Worm (Caenorhabditis elegans): ENCODE results near the gene Y32H12A.6.

The Y32H12A.6 gene

DNA sequence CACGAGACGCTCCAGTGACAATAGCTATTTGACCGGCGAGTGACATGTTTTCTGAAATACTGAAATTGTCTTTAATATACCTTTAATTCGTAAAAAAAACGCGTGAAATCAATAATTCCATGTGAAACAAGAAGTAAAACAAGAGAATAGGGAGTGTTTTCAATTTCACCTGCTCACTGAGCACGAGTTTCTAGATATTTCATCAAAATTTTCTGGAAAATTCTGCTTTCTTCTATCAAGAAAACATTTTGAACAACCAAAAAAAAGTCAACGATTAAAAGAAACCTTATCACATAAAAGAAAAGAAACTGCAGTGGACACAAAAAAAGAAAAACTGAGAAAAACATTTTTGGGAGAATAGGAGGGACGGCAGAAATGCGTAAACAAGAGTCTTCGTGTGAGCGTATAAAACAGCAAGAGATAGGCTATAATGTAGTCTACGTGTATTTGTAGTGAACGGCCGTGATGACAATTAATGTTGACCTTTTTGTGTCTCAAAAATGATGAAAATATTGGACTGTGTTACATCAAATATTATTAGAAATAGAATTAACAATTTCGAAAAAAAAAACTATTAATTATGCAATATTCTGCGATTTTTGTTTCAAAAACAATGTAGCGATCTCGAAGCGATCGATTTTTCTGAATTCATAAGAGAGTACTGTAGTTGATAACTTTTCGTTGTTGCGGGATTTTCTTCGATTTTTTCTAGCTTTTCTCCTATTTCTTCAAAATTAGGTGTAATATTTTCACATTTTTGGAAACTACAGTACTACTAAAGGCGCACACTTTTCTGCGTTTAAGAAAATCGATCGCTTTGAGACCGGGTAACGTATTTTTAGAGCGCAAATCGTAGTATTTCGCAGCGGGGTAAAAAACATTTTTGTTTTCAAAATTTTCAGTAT, 13.7 kb downstream of the Y32H12A.6 start, which contains the start of gene dhs-9:
TSS of gene dhs-9 (minus strand) at position 51 of the 905 bp plus-strand sequence.
- TF ChIP-seq daf-12 (tag; optimal IDR thresholded peaks at IDR 0.05) (no peak), nhr-25 (tag; optimal IDR thresholded peaks at IDR 0.05) (no peak), unc-62 (GFP tag; optimal IDR thresholded peaks at IDR 0.05) (no peak), nhr-43 (tag; optimal IDR thresholded peaks at IDR 0.05; ENCODE audit: poor library complexity, severe bottlenecking) (peak; percentile 69), pqm-1 (tag; optimal IDR thresholded peaks at IDR 0.05) (peak; percentile 54), ZK546.5 (tag; optimal IDR thresholded peaks at IDR 0.05) (no peak), skn-1 (tag; optimal IDR thresholded peaks at IDR 0.05) (peak; percentile 86), tbx-2 (tag; optimal IDR thresholded peaks at IDR 0.05) (peak; percentile 35), nfya-1 (tag; optimal IDR thresholded peaks at IDR 0.05; ENCODE audit: insufficient read depth) (peak; percentile 10), fkh-2 (tag; optimal IDR thresholded peaks at IDR 0.05) (no peak), elt-2 (tag; optimal IDR thresholded peaks at IDR 0.05) (peak; percentile 62), eor-1 (tag; optimal IDR thresholded peaks at IDR 0.05) (no peak), zag-1 (tag; optimal IDR thresholded peaks at IDR 0.05) (no peak), pha-4 (tag; optimal IDR thresholded peaks at IDR 0.05) (peak; percentile 85), hmg-11 (tag; optimal IDR thresholded peaks at IDR 0.05) (peak; percentile 1), snpc-4 (tag; optimal IDR thresholded peaks at IDR 0.05) (peak; percentile 16), nhr-12 (tag; optimal IDR thresholded peaks at IDR 0.05) (no peak), egl-5 (tag; optimal IDR thresholded peaks at IDR 0.05) (peak; percentile 46), unc-39 (tag; optimal IDR thresholded peaks at IDR 0.05) (no peak), ztf-11 (tag; optimal IDR thresholded peaks at IDR 0.05) (no peak)

DNA sequence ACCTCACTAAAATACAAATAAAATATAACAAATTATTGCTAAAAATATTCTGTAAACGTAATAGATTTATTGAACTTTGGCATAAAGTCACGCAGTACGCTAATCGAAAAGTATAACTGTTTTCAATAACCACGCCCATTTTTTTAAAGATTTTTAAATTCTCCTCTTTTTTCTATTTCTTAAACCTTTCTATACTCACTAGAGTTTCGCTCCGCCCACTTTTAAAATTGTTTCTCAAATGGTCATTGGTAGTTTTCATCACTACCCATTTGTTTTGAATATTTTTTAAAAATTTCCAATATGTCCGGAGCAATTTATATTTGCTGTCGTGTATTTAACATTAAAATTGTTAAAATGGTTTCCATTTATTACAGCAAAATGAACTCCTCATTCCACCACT, 20.1 kb downstream of the Y32H12A.6 start, which contains the start of gene Y32H12A.1:
TSS of gene Y32H12A.1 (plus strand) at position 301 of the 400 bp plus-strand sequence.
- TF ChIP-seq nhr-28 (tag; optimal IDR thresholded peaks at IDR 0.05) (no peak), unc-39 (tag; optimal IDR thresholded peaks at IDR 0.05) (no peak), ceh-82 (tag; optimal IDR thresholded peaks at IDR 0.05) (no peak), ceh-28 (tag; optimal IDR thresholded peaks at IDR 0.05) (no peak), ceh-9 (tag; optimal IDR thresholded peaks at IDR 0.05) (no peak), R02D3.7 (tag; optimal IDR thresholded peaks at IDR 0.05) (no peak)

DNA sequence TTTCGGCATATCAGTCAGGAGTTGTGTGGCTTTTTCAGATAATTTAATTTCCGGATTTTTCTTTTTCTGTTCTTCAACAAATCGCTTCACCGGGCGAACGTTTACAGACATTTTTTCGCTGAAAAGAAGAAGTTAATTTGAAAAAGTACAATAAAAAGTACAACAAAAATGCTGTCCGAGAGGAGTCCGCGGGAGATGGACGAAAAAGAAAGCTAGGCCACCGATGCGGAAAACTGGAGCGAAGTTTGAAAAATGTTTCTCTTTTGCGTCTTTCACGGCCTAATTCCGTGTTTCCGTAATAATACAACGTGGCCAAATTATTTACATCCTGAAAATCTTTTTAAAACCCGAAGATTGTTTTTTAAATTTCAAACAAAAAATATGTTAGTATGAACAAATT, 32.7 kb downstream of the Y32H12A.6 start, which contains the start of gene thoc-5:
TSS of gene thoc-5 (minus strand) at position 152 of the 400 bp plus-strand sequence.
- no peak for TF ChIP-seq zag-1 (tag; optimal IDR thresholded peaks at IDR 0.05)
- TF ChIP-seq nhr-67 (tag; optimal IDR thresholded peaks at IDR 0.05), result no peak
- TF ChIP-seq lin-39 (tag; optimal IDR thresholded peaks at IDR 0.05), result peak; percentile 16
- peak; percentile 86 for TF ChIP-seq lsy-12 (tag; optimal IDR thresholded peaks at IDR 0.05)
- no peak for TF ChIP-seq nhr-77 (tag; optimal IDR thresholded peaks at IDR 0.05)
- peak; percentile 41 for TF ChIP-seq R02D3.7 (tag; optimal IDR thresholded peaks at IDR 0.05)
- TF ChIP-seq elt-2 (tag; optimal IDR thresholded peaks at IDR 0.05), result peak; percentile 25
- TF ChIP-seq nfya-1 (tag; optimal IDR thresholded peaks at IDR 0.05; ENCODE audit: insufficient read depth), result peak; percentile 79
- peak; percentile 61 for TF ChIP-seq nhr-25 (tag; optimal IDR thresholded peaks at IDR 0.05)
- peak; percentile 86 for TF ChIP-seq lin-15B (tag; optimal IDR thresholded peaks at IDR 0.05)
- TF ChIP-seq egl-5 (tag; optimal IDR thresholded peaks at IDR 0.05), result peak; percentile 18
- peak; percentile 32 for TF ChIP-seq hmg-11 (tag; optimal IDR thresholded peaks at IDR 0.05)
- TF ChIP-seq ceh-28 (tag; optimal IDR thresholded peaks at IDR 0.05), result peak; percentile 53
- peak; percentile 93 for TF ChIP-seq nhr-43 (tag; optimal IDR thresholded peaks at IDR 0.05; ENCODE audit: poor library complexity, severe bottlenecking)
- peak; percentile 80 for TF ChIP-seq nhr-23 (tag; optimal IDR thresholded peaks at IDR 0.05)
- no peak for TF ChIP-seq ztf-4 (tag; optimal IDR thresholded peaks at IDR 0.05)
- no peak for TF ChIP-seq skn-1 (tag; optimal IDR thresholded peaks at IDR 0.05)
- TF ChIP-seq pha-4 (tag; optimal IDR thresholded peaks at IDR 0.05), result peak; percentile 80
- TF ChIP-seq fos-1 (tag; optimal IDR thresholded peaks at IDR 0.05), result no peak
- TF ChIP-seq snpc-4 (tag; optimal IDR thresholded peaks at IDR 0.05), result peak; percentile 74
- TF ChIP-seq ceh-82 (tag; optimal IDR thresholded peaks at IDR 0.05), result peak; percentile 37
- peak; percentile 37 for TF ChIP-seq jun-1 (tag; optimal IDR thresholded peaks at IDR 0.05)
- TF ChIP-seq pqm-1 (tag; optimal IDR thresholded peaks at IDR 0.05), result peak; percentile 31
- TF ChIP-seq mdl-1 (tag; optimal IDR thresholded peaks at IDR 0.05), result no peak

All from whole organism, L3 larva.